Fruit fly (Drosophila melanogaster) whole organism, embryonic: ENCODE results near the gene Nepl21.
A peak's percentile ranks its signal among the peaks of the same experiment; 100 is the strongest.

Experiments
- Bteb2 ChIP-seq: fragments of 200-800 bp; sonication (Bioruptor generic); optimal IDR thresholded peaks from 2 replicates; lab custom pipeline; 2016; ENCODE audit warnings: missing biosample characterization, missing genetic modification characterization
- CG10147 ChIP-seq: fragments of 200-800 bp; sonication (Bioruptor generic); optimal IDR thresholded peaks from 2 replicates; lab custom pipeline; 2019; ENCODE audit warnings: missing biosample characterization, mild to moderate bottlenecking, missing genetic modification characterization, moderate library complexity
- CG10321 ChIP-seq: fragments of 200-800 bp; sonication (Bioruptor generic); IDR thresholded peaks from 2 replicates; pipeline ENCODE4 v1.3.6; 2022; ENCODE audit warnings: missing biosample characterization, missing genetic modification characterization
- CG10366 ChIP-seq: fragments of 200-800 bp; sonication (Bioruptor generic); IDR thresholded peaks from 2 replicates; pipeline ENCODE4 v1.3.6; 2022; ENCODE audit warnings: missing biosample characterization, missing genetic modification characterization
- CG10654 ChIP-seq: fragments of 200-800 bp; sonication (Bioruptor generic); optimal IDR thresholded peaks from 2 replicates; lab custom pipeline; 2016; ENCODE audit warnings: missing biosample characterization, missing genetic modification characterization
- CG11093 ChIP-seq: fragments of 200-800 bp; sonication (Bioruptor generic); IDR thresholded peaks from 3 replicates; pipeline ENCODE4 v1.3.6; 2022; ENCODE audit warnings: missing biosample characterization, missing genetic modification characterization
- CG11560 ChIP-seq: fragments of 200-800 bp; sonication (Bioruptor generic); IDR thresholded peaks from 3 replicates; pipeline ENCODE4 v1.3.6; 2022; ENCODE audit warnings: missing biosample characterization, missing genetic modification characterization
- CG11695 ChIP-seq: fragments of 200-800 bp; sonication (Bioruptor generic); IDR thresholded peaks from 3 replicates; pipeline ENCODE4 v1.3.6; 2022; ENCODE audit warnings: missing biosample characterization, missing genetic modification characterization
- CG12769 ChIP-seq: fragments of 200-800 bp; sonication (Bioruptor generic); optimal IDR thresholded peaks from 2 replicates; lab custom pipeline; 2019; ENCODE audit warnings: missing biosample characterization, mild to moderate bottlenecking, missing genetic modification characterization, moderate library complexity
- CG13775 ChIP-seq: fragments of 200-800 bp; sonication (Bioruptor generic); optimal IDR thresholded peaks from 3 replicates; lab custom pipeline; 2017; ENCODE audit warnings: missing biosample characterization, mild to moderate bottlenecking, missing genetic modification characterization
- CG14014 ChIP-seq: fragments of 200-800 bp; sonication (Bioruptor generic); IDR thresholded peaks from 2 replicates; pipeline ENCODE4 v1.3.6; 2022; ENCODE audit warnings: missing biosample characterization, missing genetic modification characterization
- CG1647 ChIP-seq: fragments of 200-800 bp; sonication (Bioruptor generic); optimal IDR thresholded peaks from 3 replicates; lab custom pipeline; 2016; ENCODE audit warnings: missing biosample characterization, missing genetic modification characterization
- CG17385 ChIP-seq: fragments of 200-800 bp; sonication (Bioruptor generic); optimal IDR thresholded peaks from 3 replicates; lab custom pipeline; 2018; ENCODE audit warnings: missing biosample characterization, mild to moderate bottlenecking, missing genetic modification characterization
- CG17802 ChIP-seq: fragments of 200-800 bp; sonication (Bioruptor generic); optimal IDR thresholded peaks from 2 replicates; lab custom pipeline; 2018; ENCODE audit warnings: missing biosample characterization, mild to moderate bottlenecking, missing genetic modification characterization, moderate library complexity
- CG2875 ChIP-seq: fragments of 200-800 bp; sonication (Bioruptor generic); optimal IDR thresholded peaks from 2 replicates; lab custom pipeline; 2017; ENCODE audit warnings: missing biosample characterization, mild to moderate bottlenecking, missing genetic modification characterization, missing genetic modification reagents
- CG30020 ChIP-seq: fragments of 200-800 bp; optimal IDR thresholded peaks from 2 replicates; lab custom pipeline; 2019; ENCODE audit warnings: missing biosample characterization, mild to moderate bottlenecking, missing genetic modification characterization, moderate library complexity
- CG31388 ChIP-seq: fragments of 200-800 bp; sonication (Bioruptor generic); optimal IDR thresholded peaks from 2 replicates; lab custom pipeline; 2016; ENCODE audit warnings: missing biosample characterization, missing genetic modification characterization
- CG3281 ChIP-seq: fragments of 200-800 bp; sonication (Bioruptor generic); optimal IDR thresholded peaks from 3 replicates; lab custom pipeline; 2017; ENCODE audit warnings: missing biosample characterization, mild to moderate bottlenecking, missing genetic modification characterization
- CG43689 ChIP-seq: fragments of 200-800 bp; sonication (Bioruptor generic); IDR thresholded peaks from 2 replicates; pipeline ENCODE4 v1.3.6; 2022; ENCODE audit warnings: missing biosample characterization, missing genetic modification characterization
- CG9797 ChIP-seq: fragments of 200-800 bp; sonication (Bioruptor generic); optimal IDR thresholded peaks from 3 replicates; lab custom pipeline; 2018; ENCODE audit warnings: missing biosample characterization, mild to moderate bottlenecking, missing genetic modification characterization
- CG9876 ChIP-seq: fragments of 200-800 bp; sonication (Bioruptor generic); optimal IDR thresholded peaks from 2 replicates; lab custom pipeline; 2016; ENCODE audit warnings: missing biosample characterization, missing genetic modification characterization
- CG9932 ChIP-seq: fragments of 200-800 bp; sonication (Bioruptor generic); IDR thresholded peaks from 2 replicates; pipeline ENCODE4 v1.3.6; 2022; ENCODE audit warnings: missing biosample characterization, missing genetic modification characterization
- Camta ChIP-seq: fragments of 200-800 bp; sonication (Bioruptor generic); optimal IDR thresholded peaks from 2 replicates; lab custom pipeline; 2016; ENCODE audit warnings: missing biosample characterization, missing genetic modification characterization
- Dll ChIP-seq: fragments of 200-800 bp; sonication (Bioruptor generic); IDR thresholded peaks from 4 replicates; pipeline ENCODE4 v1.3.6; 2022; ENCODE audit warnings: missing biosample characterization, missing genetic modification characterization; ENCODE audit not compliant: partially characterized antibody
- Dref ChIP-seq: fragments of 200-800 bp; sonication (Bioruptor generic); IDR thresholded peaks from 2 replicates; pipeline ENCODE4 v1.3.6; 2022; ENCODE audit warnings: missing biosample characterization, missing genetic modification characterization
- HLH4C ChIP-seq: fragments of 200-800 bp; sonication (Bioruptor generic); IDR thresholded peaks from 3 replicates; pipeline ENCODE4 v1.3.6; 2022; ENCODE audit warnings: missing biosample characterization, missing genetic modification characterization; ENCODE audit not compliant: partially characterized antibody
- Hey ChIP-seq: fragments of 200-800 bp; sonication (Bioruptor generic); optimal IDR thresholded peaks from 3 replicates; lab custom pipeline; 2018; ENCODE audit warnings: missing biosample characterization, mild to moderate bottlenecking, missing genetic modification characterization
- Hmx ChIP-seq: fragments of 200-800 bp; sonication (Bioruptor generic); optimal IDR thresholded peaks from 2 replicates; lab custom pipeline; 2016; ENCODE audit warnings: missing biosample characterization, missing genetic modification characterization
- Hr78 ChIP-seq, 2 experiments: fragments of 200-800 bp in 1 of 2; fragments of >200 bp in 1 of 2; sonication (Bioruptor generic) in 1 of 2; optimal IDR thresholded peaks; 2 replicates each; lab custom pipeline; 2017 to 2019; ENCODE audit warnings: missing biosample characterization in 2 of 2, missing genetic modification characterization in 2 of 2, mild to moderate bottlenecking in 1 of 2, moderate library complexity in 1 of 2
- MBD-R2 ChIP-seq: fragments of 200-800 bp; sonication (Bioruptor generic); IDR thresholded peaks from 2 replicates; pipeline ENCODE4 v1.3.6; 2022; ENCODE audit warnings: missing biosample characterization, missing genetic modification characterization
- Oli ChIP-seq: fragments of 200-800 bp; sonication (Bioruptor generic); optimal IDR thresholded peaks from 2 replicates; lab custom pipeline; 2018; ENCODE audit warnings: missing biosample characterization, mild to moderate bottlenecking, missing genetic modification characterization, moderate library complexity
- Rx ChIP-seq: fragments of 200-800 bp; sonication (Bioruptor generic); IDR thresholded peaks from 2 replicates; pipeline ENCODE4 v1.3.6; 2022; ENCODE audit warnings: missing biosample characterization, missing genetic modification characterization
- br ChIP-seq: fragments of >200 bp; optimal IDR thresholded peaks from 2 replicates; lab custom pipeline; 2017
- bsh ChIP-seq, 2 experiments: fragments of 200-800 bp; sonication (Bioruptor generic); optimal IDR thresholded peaks; 2 replicates each; lab custom pipeline; 2017 to 2018; ENCODE audit warnings: mild to moderate bottlenecking in 2 of 2, missing biosample characterization in 2 of 2, missing genetic modification characterization in 2 of 2, moderate library complexity in 1 of 2
- cad ChIP-seq: fragments of >200 bp; optimal IDR thresholded peaks from 2 replicates; lab custom pipeline; 2017; ENCODE audit warnings: missing biosample characterization, missing genetic modification characterization
- fu2 ChIP-seq: fragments of 200-800 bp; sonication (Bioruptor generic); optimal IDR thresholded peaks from 2 replicates; lab custom pipeline; 2016; ENCODE audit warnings: missing biosample characterization, missing genetic modification characterization
- gcm ChIP-seq: fragments of 200-800 bp; sonication (Bioruptor generic); optimal IDR thresholded peaks from 2 replicates; lab custom pipeline; 2019; ENCODE audit warnings: missing biosample characterization, mild to moderate bottlenecking, missing genetic modification characterization, moderate library complexity
- inv ChIP-seq: fragments of 200-800 bp; sonication (Bioruptor generic); IDR thresholded peaks from 2 replicates; pipeline ENCODE4 v1.3.6; 2022; ENCODE audit warnings: missing biosample characterization, missing genetic modification characterization; ENCODE audit not compliant: partially characterized antibody
- jigr1 ChIP-seq: fragments of 200-800 bp; sonication (Bioruptor generic); IDR thresholded peaks from 3 replicates; pipeline ENCODE4 v1.3.6; 2022; ENCODE audit warnings: missing biosample characterization, missing genetic modification characterization
- jumu ChIP-seq: fragments of 200-800 bp; sonication (Bioruptor generic); optimal IDR thresholded peaks from 3 replicates; lab custom pipeline; 2016; ENCODE audit warnings: missing biosample characterization, missing genetic modification characterization
- lab ChIP-seq: fragments of 200-800 bp; sonication (Bioruptor generic); optimal IDR thresholded peaks from 3 replicates; lab custom pipeline; 2017; ENCODE audit warnings: missing biosample characterization, missing genetic modification characterization, mild to moderate bottlenecking, moderate library complexity, missing genetic modification reagents
- lbe ChIP-seq: fragments of 200-800 bp; sonication (Bioruptor generic); optimal IDR thresholded peaks from 2 replicates; lab custom pipeline; 2016; ENCODE audit warnings: missing biosample characterization, mild to moderate bottlenecking, missing genetic modification characterization
- nerfin-1 ChIP-seq: fragments of 200-800 bp; sonication (Bioruptor generic); optimal IDR thresholded peaks from 3 replicates; lab custom pipeline; 2019; ENCODE audit warnings: missing biosample characterization, mild to moderate bottlenecking, missing genetic modification characterization, moderate library complexity
- pros ChIP-seq: fragments of 200-800 bp; sonication (Bioruptor generic); optimal IDR thresholded peaks from 3 replicates; lab custom pipeline; 2019; ENCODE audit warnings: missing biosample characterization, mild to moderate bottlenecking, missing genetic modification characterization, moderate library complexity
- sd ChIP-seq: fragments of 200-800 bp; sonication (Bioruptor generic); optimal IDR thresholded peaks from 3 replicates; lab custom pipeline; 2018; ENCODE audit warnings: missing biosample characterization, mild to moderate bottlenecking, missing genetic modification characterization, moderate library complexity
- seq ChIP-seq: fragments of 200-800 bp; sonication (Bioruptor generic); IDR thresholded peaks from 2 replicates; pipeline ENCODE4 v1.3.6; 2022; ENCODE audit warnings: missing biosample characterization, missing genetic modification characterization
- shn ChIP-seq: fragments of 200-800 bp; sonication (Bioruptor generic); optimal IDR thresholded peaks from 3 replicates; lab custom pipeline; 2016; ENCODE audit warnings: missing biosample characterization, missing genetic modification characterization
- sqz ChIP-seq: fragments of 200-800 bp; sonication (Bioruptor generic); optimal IDR thresholded peaks from 3 replicates; lab custom pipeline; 2018; ENCODE audit warnings: missing biosample characterization, mild to moderate bottlenecking, missing genetic modification characterization
- tin ChIP-seq: fragments of 200-800 bp; sonication (Bioruptor generic); optimal IDR thresholded peaks from 3 replicates; lab custom pipeline; 2016; ENCODE audit warnings: missing biosample characterization, missing genetic modification characterization
- trem ChIP-seq: fragments of 200-800 bp; optimal IDR thresholded peaks from 3 replicates; lab custom pipeline; 2019; ENCODE audit warnings: missing biosample characterization, mild to moderate bottlenecking, missing genetic modification characterization, moderate library complexity
- tup ChIP-seq: fragments of 200-800 bp; sonication (Bioruptor generic); optimal IDR thresholded peaks from 2 replicates; lab custom pipeline; 2016; ENCODE audit warnings: missing biosample characterization, mild to moderate bottlenecking, missing genetic modification characterization, moderate library complexity

The Nepl21 gene

DNA sequence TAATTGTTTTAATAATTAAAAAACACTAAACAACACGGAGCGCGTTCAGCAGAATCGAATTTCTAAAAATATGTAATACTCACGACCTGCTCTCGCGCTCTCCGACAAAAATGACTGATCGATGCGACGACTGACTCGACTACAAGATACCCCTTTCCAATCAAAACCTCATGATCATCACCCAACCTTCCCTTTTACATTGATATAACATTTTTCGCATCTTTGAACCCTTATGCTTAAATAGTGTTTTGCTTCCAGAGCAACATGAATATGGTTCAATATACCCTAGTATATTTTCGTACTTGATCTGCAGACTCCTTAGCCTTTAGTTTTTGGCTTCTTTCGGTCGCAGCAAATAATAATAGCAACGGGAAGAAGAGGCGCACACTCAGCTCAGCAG, 28.3 kb downstream of the Nepl21 start (continued):
- TF ChIP-seq lab (GFP tag; lab: Kevin White, UChicago) (peak; percentile 72), CG10147 (GFP tag; lab: Kevin White, UChicago) (peak; percentile 25), pros (GFP tag; lab: Kevin White, UChicago) (no peak), CG1647 (peak; percentile 51), gcm (no peak), Hmx (no peak), CG12769 (tag; lab: Kevin White, UChicago) (peak; percentile 91), CG11093 (GFP tag; lab: Robert Waterston, UW) (peak; percentile 70; the same call in 1 of the 3 replicates), CG14014 (GFP tag; lab: Robert Waterston, UW) (peak; percentile 73), CG2875 (GFP tag; lab: Kevin White, UChicago) (peak; percentile 43), CG10366 (peak; percentile 86), tup (GFP tag; lab: Kevin White, UChicago) (peak; percentile 34), seq (GFP tag; lab: Robert Waterston, UW) (peak; percentile 48), CG11560 (tag; lab: Robert Waterston, UW) (peak; percentile 54; the same call in 2 of the 3 replicates), Camta (GFP tag; lab: Kevin White, UChicago) (peak; percentile 69), CG30020 (tag; lab: Kevin White, UChicago) (no peak), Dref (GFP tag; lab: Robert Waterston, UW) (no peak), inv (GFP tag; lab: Robert Waterston, UW) (no peak), MBD-R2 (GFP tag; lab: Robert Waterston, UW) (peak; percentile 25; the same call in 1 of the 2 replicates), CG9797 (GFP tag; lab: Kevin White, UChicago) (no peak), jigr1 (GFP tag; lab: Robert Waterston, UW) (peak; percentile 36; the same call in 1 of the 3 replicates), Hr78 (GFP tag; optimal IDR thresholded peaks at IDR 0.05; lab: Kevin White, UChicago) (peak in 1 of 2 experiments; percentile 15), tin (GFP tag; lab: Kevin White, UChicago) (peak; percentile 71), CG11695 (GFP tag; lab: Robert Waterston, UW) (peak; percentile 55; the same call in 1 of the 3 replicates), Oli (tag; lab: Kevin White, UChicago) (peak; percentile 81), CG3281 (peak; percentile 22), lbe (GFP tag; lab: Kevin White, UChicago) (no peak), CG17802 (peak; percentile 22), Rx (GFP tag; lab: Robert Waterston, UW) (peak; percentile 62), CG43689 (GFP tag; lab: Robert Waterston, UW) (peak; percentile 47; the same call in 1 of the 2 replicates), Dll (GFP tag; lab: Robert Waterston, UW) (no peak), Bteb2 (GFP tag; lab: Kevin White, UChicago) (peak; percentile 62), CG9932 (GFP tag; lab: Robert Waterston, UW) (peak; percentile 78), jumu (GFP tag; lab: Kevin White, UChicago) (peak; percentile 75), Hey (tag; lab: Kevin White, UChicago) (no peak), sd (tag; lab: Kevin White, UChicago) (peak; percentile 33), CG31388 (GFP tag; lab: Kevin White, UChicago) (peak; percentile 6), CG13775 (GFP tag; lab: Kevin White, UChicago) (peak; percentile 46), HLH4C (peak; percentile 51; the same call in 1 of the 3 replicates), CG9876 (GFP tag; lab: Kevin White, UChicago) (peak; percentile 59), bsh (GFP tag; optimal IDR thresholded peaks at IDR 0.05; lab: Kevin White, UChicago) (peak; percentile 25 to 85), cad (GFP tag; lab: Kevin White, UChicago) (no peak), nerfin-1 (no peak), shn (GFP tag; lab: Kevin White, UChicago) (peak; percentile 58), CG17385 (GFP tag; lab: Kevin White, UChicago) (peak; percentile 69), trem (tag; lab: Kevin White, UChicago) (peak; percentile 11), CG10321 (GFP tag; lab: Robert Waterston, UW) (no peak), fu2 (GFP tag; lab: Kevin White, UChicago) (peak; percentile 56), sqz (GFP tag; lab: Kevin White, UChicago) (no peak), br (lab: Kevin White, UChicago) (no peak), CG10654 (GFP tag; lab: Kevin White, UChicago) (peak; percentile 48)
